Fruit fly (Drosophila melanogaster) whole organism, embryonic: Measurements from ENCODE around the gene usp.

Source experiments
- Blimp-1 ChIP-seq: fragments of 200-800 bp; sonication (Bioruptor generic); optimal IDR thresholded peaks from 3 replicates; lab custom pipeline; 2018; ENCODE audit warnings: missing biosample characterization, missing genetic modification characterization, mild to moderate bottlenecking, moderate library complexity, missing genetic modification reagents
- CG10366 ChIP-seq: fragments of 200-800 bp; sonication (Bioruptor generic); IDR thresholded peaks from 2 replicates; pipeline ENCODE4 v1.3.6; 2022; ENCODE audit warnings: missing biosample characterization, missing genetic modification characterization
- CG12071 ChIP-seq: fragments of 200-800 bp; sonication (Bioruptor generic); optimal IDR thresholded peaks from 3 replicates; lab custom pipeline; 2018; ENCODE audit warnings: missing biosample characterization, mild to moderate bottlenecking, missing genetic modification characterization
- CG1233 ChIP-seq: fragments of 200-800 bp; sonication (Bioruptor generic); optimal IDR thresholded peaks from 4 replicates; lab custom pipeline; 2018; ENCODE audit warnings: missing biosample characterization, mild to moderate bottlenecking, missing genetic modification characterization
- CG14014 ChIP-seq: fragments of 200-800 bp; sonication (Bioruptor generic); IDR thresholded peaks from 2 replicates; pipeline ENCODE4 v1.3.6; 2022; ENCODE audit warnings: missing biosample characterization, missing genetic modification characterization
- CG15601 ChIP-seq: fragments of 200-800 bp; sonication (Bioruptor generic); optimal IDR thresholded peaks from 3 replicates; lab custom pipeline; 2019; ENCODE audit warnings: missing biosample characterization, mild to moderate bottlenecking, missing genetic modification characterization, moderate library complexity
- CG17186 ChIP-seq: fragments of 200-800 bp; sonication (Bioruptor generic); optimal IDR thresholded peaks from 3 replicates; lab custom pipeline; 2017; ENCODE audit warnings: missing biosample characterization, missing genetic modification reagents, missing genetic modification characterization
- CG2120 ChIP-seq: fragments of 200-800 bp; sonication (Bioruptor generic); optimal IDR thresholded peaks from 3 replicates; lab custom pipeline; 2016; ENCODE audit warnings: missing biosample characterization, missing genetic modification characterization
- CG32767 ChIP-seq: fragments of 200-800 bp; sonication (Bioruptor generic); IDR thresholded peaks from 2 replicates; pipeline ENCODE4 v1.3.6; 2022; ENCODE audit warnings: missing biosample characterization, missing genetic modification characterization
- CG33213 ChIP-seq: fragments of 200-800 bp; sonication (Bioruptor generic); optimal IDR thresholded peaks from 3 replicates; lab custom pipeline; 2016; ENCODE audit warnings: missing biosample characterization, missing genetic modification characterization
- CG33557 ChIP-seq: fragments of 200-800 bp; sonication (Bioruptor generic); optimal IDR thresholded peaks from 2 replicates; lab custom pipeline; 2019; ENCODE audit warnings: missing biosample characterization, mild to moderate bottlenecking, missing genetic modification characterization, moderate library complexity
- CG43689 ChIP-seq: fragments of 200-800 bp; sonication (Bioruptor generic); IDR thresholded peaks from 2 replicates; pipeline ENCODE4 v1.3.6; 2022; ENCODE audit warnings: missing biosample characterization, missing genetic modification characterization
- CG6689 ChIP-seq: fragments of 200-800 bp; sonication (Bioruptor generic); IDR thresholded peaks from 2 replicates; pipeline ENCODE4 v1.3.6; 2022; ENCODE audit warnings: missing biosample characterization, missing genetic modification characterization
- CG6791 ChIP-seq: fragments of 200-800 bp; sonication (Bioruptor generic); IDR thresholded peaks from 3 replicates; pipeline ENCODE4 v1.3.6; 2022; ENCODE audit warnings: missing biosample characterization, missing genetic modification characterization; ENCODE audit not compliant: partially characterized antibody
- CG7745 ChIP-seq: fragments of 200-800 bp; sonication (Bioruptor generic); optimal IDR thresholded peaks from 2 replicates; lab custom pipeline; 2018; ENCODE audit warnings: missing biosample characterization, mild to moderate bottlenecking, missing genetic modification characterization, moderate library complexity
- CG9215 ChIP-seq: fragments of 200-800 bp; sonication (Bioruptor generic); IDR thresholded peaks from 2 replicates; pipeline ENCODE4 v1.3.6; 2022; ENCODE audit warnings: missing biosample characterization, missing genetic modification characterization
- CG9609 ChIP-seq: fragments of 200-800 bp; sonication (Bioruptor generic); optimal IDR thresholded peaks from 3 replicates; lab custom pipeline; 2016; ENCODE audit warnings: missing biosample characterization, missing genetic modification characterization
- CG9797 ChIP-seq: fragments of 200-800 bp; sonication (Bioruptor generic); optimal IDR thresholded peaks from 3 replicates; lab custom pipeline; 2018; ENCODE audit warnings: missing biosample characterization, mild to moderate bottlenecking, missing genetic modification characterization
- CG9817 ChIP-seq: fragments of 200-800 bp; sonication (Bioruptor generic); optimal IDR thresholded peaks from 2 replicates; lab custom pipeline; 2018; ENCODE audit warnings: missing biosample characterization, mild to moderate bottlenecking, missing genetic modification characterization, moderate library complexity
- CoRest ChIP-seq: fragments of 200-800 bp; sonication (Bioruptor generic); optimal IDR thresholded peaks from 3 replicates; lab custom pipeline; 2018; ENCODE audit warnings: missing biosample characterization, mild to moderate bottlenecking, missing genetic modification characterization, moderate library complexity
- Drgx ChIP-seq: fragments of 200-800 bp; sonication (Bioruptor generic); IDR thresholded peaks from 2 replicates; pipeline ENCODE4 v1.3.6; 2022; ENCODE audit warnings: missing biosample characterization, missing genetic modification characterization
- Ets65A ChIP-seq: fragments of 200-800 bp; sonication (Bioruptor generic); peaks from one replicate; lab custom pipeline; 2016; ENCODE audit warnings: missing biosample characterization, missing genetic modification characterization
- GATAe ChIP-seq: fragments of 200-800 bp; sonication (Bioruptor generic); conservative IDR thresholded peaks from 2 replicates; pipeline ENCODE4 v1.3.6; 2022; ENCODE audit warnings: missing biosample characterization, missing genetic modification characterization
- H2.0 ChIP-seq: fragments of 200-800 bp; sonication (Bioruptor generic); IDR thresholded peaks from 2 replicates; pipeline ENCODE4 v1.3.6; 2022; ENCODE audit warnings: missing biosample characterization, missing genetic modification characterization
- Hmr ChIP-seq: fragments of 200-800 bp; sonication (Bioruptor generic); optimal IDR thresholded peaks from 3 replicates; lab custom pipeline; 2017; ENCODE audit warnings: mild to moderate bottlenecking, missing biosample characterization, missing genetic modification reagents, missing genetic modification characterization
- Hr3 ChIP-seq: fragments of 200-800 bp; sonication (Bioruptor generic); optimal IDR thresholded peaks from 3 replicates; lab custom pipeline; 2016; ENCODE audit warnings: missing biosample characterization, missing genetic modification characterization
- Lhr ChIP-seq: fragments of 200-800 bp; sonication (Bioruptor generic); optimal IDR thresholded peaks from 3 replicates; lab custom pipeline; 2017; ENCODE audit warnings: mild to moderate bottlenecking, missing biosample characterization, missing genetic modification reagents, missing genetic modification characterization
- Nf-YC ChIP-seq: fragments of 200-800 bp; optimal IDR thresholded peaks from 3 replicates; lab custom pipeline; 2019; ENCODE audit warnings: missing biosample characterization, mild to moderate bottlenecking, missing genetic modification characterization, moderate library complexity
- PHDP ChIP-seq: fragments of 200-800 bp; sonication (Bioruptor generic); optimal IDR thresholded peaks from 3 replicates; lab custom pipeline; 2018; ENCODE audit warnings: missing biosample characterization, mild to moderate bottlenecking, missing genetic modification characterization, moderate library complexity
- Sox102F ChIP-seq: fragments of 200-800 bp; sonication (Bioruptor generic); optimal IDR thresholded peaks from 2 replicates; lab custom pipeline; 2018; ENCODE audit warnings: missing biosample characterization, mild to moderate bottlenecking, missing genetic modification characterization, moderate library complexity
- Tbp ChIP-seq: fragments of >200 bp; optimal IDR thresholded peaks from 2 replicates; lab custom pipeline; 2018; ENCODE audit warnings: missing biosample characterization, missing genetic modification characterization
- aop ChIP-seq: fragments of 200-800 bp; sonication (Bioruptor generic); IDR thresholded peaks from 2 replicates; pipeline ENCODE4 v1.3.6; 2022; ENCODE audit warnings: missing biosample characterization, missing genetic modification characterization
- ap ChIP-seq: fragments of 200-800 bp; sonication (Bioruptor generic); IDR thresholded peaks from 2 replicates; pipeline ENCODE4 v1.3.6; 2022; ENCODE audit warnings: missing biosample characterization, missing genetic modification characterization
- bsh ChIP-seq, 2 experiments: fragments of 200-800 bp; sonication (Bioruptor generic); optimal IDR thresholded peaks; 2 replicates each; lab custom pipeline; 2017 to 2018; ENCODE audit warnings: mild to moderate bottlenecking in 2 of 2, missing biosample characterization in 2 of 2, missing genetic modification characterization in 2 of 2, moderate library complexity in 1 of 2
- cg ChIP-seq: fragments of 200-800 bp; sonication (Bioruptor generic); optimal IDR thresholded peaks from 3 replicates; lab custom pipeline; 2019; ENCODE audit warnings: missing biosample characterization, mild to moderate bottlenecking, missing genetic modification characterization, moderate library complexity
- chif ChIP-seq, 2 experiments: fragments of 200-800 bp; sonication (Bioruptor generic); optimal IDR thresholded peaks; 3 replicates each; lab custom pipeline; 2016; ENCODE audit warnings: missing biosample characterization in 2 of 2, missing genetic modification characterization in 2 of 2
- dysf ChIP-seq: fragments of 200-800 bp; sonication (Bioruptor generic); IDR thresholded peaks from 3 replicates; pipeline ENCODE4 v1.3.6; 2022; ENCODE audit warnings: missing biosample characterization, missing genetic modification characterization
- gro ChIP-seq: fragments of 200-800 bp; sonication (Bioruptor generic); optimal IDR thresholded peaks from 2 replicates; lab custom pipeline; 2016; ENCODE audit warnings: missing biosample characterization, missing genetic modification characterization
- ham ChIP-seq: fragments of 200-800 bp; sonication (Bioruptor generic); IDR thresholded peaks from 2 replicates; pipeline ENCODE4 v1.3.6; 2022; ENCODE audit warnings: missing biosample characterization, missing genetic modification characterization
- klu ChIP-seq: fragments of 200-800 bp; sonication (Bioruptor generic); IDR thresholded peaks from 2 replicates; pipeline ENCODE4 v1.3.6; 2022; ENCODE audit warnings: missing biosample characterization, missing genetic modification characterization
- mam ChIP-seq: fragments of 200-800 bp; sonication (Bioruptor generic); optimal IDR thresholded peaks from 3 replicates; lab custom pipeline; 2016; ENCODE audit warnings: missing biosample characterization, missing genetic modification characterization
- nerfin-1 ChIP-seq: fragments of 200-800 bp; sonication (Bioruptor generic); optimal IDR thresholded peaks from 3 replicates; lab custom pipeline; 2019; ENCODE audit warnings: missing biosample characterization, mild to moderate bottlenecking, missing genetic modification characterization, moderate library complexity
- nerfin-2 ChIP-seq: fragments of 200-800 bp; sonication (Bioruptor generic); IDR thresholded peaks from 2 replicates; pipeline ENCODE4 v1.3.6; 2022; ENCODE audit warnings: missing biosample characterization, missing genetic modification characterization; ENCODE audit not compliant: partially characterized antibody
- org-1 ChIP-seq: fragments of 200-800 bp; sonication (Bioruptor generic); optimal IDR thresholded peaks from 2 replicates; lab custom pipeline; 2017; ENCODE audit warnings: missing biosample characterization, missing genetic modification characterization
- p53 ChIP-seq: fragments of 200-800 bp; sonication (Bioruptor generic); optimal IDR thresholded peaks from 2 replicates; lab custom pipeline; 2016; ENCODE audit warnings: missing biosample characterization, missing genetic modification characterization
- repo ChIP-seq: fragments of 200-800 bp; sonication (Bioruptor generic); optimal IDR thresholded peaks from 2 replicates; lab custom pipeline; 2016; ENCODE audit warnings: missing biosample characterization, missing genetic modification characterization
- schlank ChIP-seq: fragments of 200-800 bp; sonication (Bioruptor generic); optimal IDR thresholded peaks from 2 replicates; lab custom pipeline; 2018; ENCODE audit warnings: missing biosample characterization, mild to moderate bottlenecking, missing genetic modification characterization
- sd ChIP-seq: fragments of 200-800 bp; sonication (Bioruptor generic); optimal IDR thresholded peaks from 3 replicates; lab custom pipeline; 2018; ENCODE audit warnings: missing biosample characterization, mild to moderate bottlenecking, missing genetic modification characterization, moderate library complexity
- tgo ChIP-seq: fragments of 200-800 bp; sonication (Bioruptor generic); IDR thresholded peaks from 3 replicates; pipeline ENCODE4 v1.3.6; 2022; ENCODE audit warnings: missing biosample characterization, missing genetic modification characterization
- trem ChIP-seq: fragments of 200-800 bp; optimal IDR thresholded peaks from 3 replicates; lab custom pipeline; 2019; ENCODE audit warnings: missing biosample characterization, mild to moderate bottlenecking, missing genetic modification characterization, moderate library complexity
- zfh2 ChIP-seq: fragments of 200-800 bp; sonication (Bioruptor generic); optimal IDR thresholded peaks from 2 replicates; lab custom pipeline; 2016; ENCODE audit warnings: missing biosample characterization, missing genetic modification characterization

The usp gene

DNA sequence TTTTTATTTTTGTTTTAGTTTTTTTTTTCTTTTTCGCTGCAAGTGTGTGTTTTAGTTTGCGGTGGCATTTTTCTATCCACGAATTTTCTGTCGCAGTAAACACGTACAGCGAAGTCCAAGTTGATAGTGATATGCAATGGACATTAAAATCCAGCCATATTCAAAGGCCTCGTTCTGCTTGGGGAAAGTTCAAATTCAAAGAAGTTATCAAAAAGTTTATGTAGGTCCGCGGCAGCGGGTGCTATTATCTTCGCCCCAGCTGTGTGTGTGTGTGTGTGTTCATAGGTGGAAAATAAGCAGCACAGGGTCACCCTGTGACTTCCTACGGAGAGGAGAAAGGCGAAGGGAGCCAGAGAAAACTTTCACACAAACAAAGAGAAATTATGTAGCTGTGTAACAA lies 45.4 kb upstream of the usp start (continued):
- TF ChIP-seq Blimp-1 (GFP tag; lab: Kevin White, UChicago), result peak; percentile 49
- peak; percentile 9 for TF ChIP-seq repo
- TF ChIP-seq bsh (GFP tag; optimal IDR thresholded peaks at IDR 0.05; lab: Kevin White, UChicago), result peak; percentile 40 to 74
- TF ChIP-seq CG10366, result peak; percentile 78
- TF ChIP-seq CG9797 (GFP tag; lab: Kevin White, UChicago), result no peak
- no peak for TF ChIP-seq aop (GFP tag; lab: Robert Waterston, UW)
- peak; percentile 34 for TF ChIP-seq CG9609 (GFP tag; lab: Kevin White, UChicago)
- no peak for TF ChIP-seq nerfin-2 (GFP tag; lab: Robert Waterston, UW)
- TF ChIP-seq Tbp (GFP tag; lab: Kevin White, UChicago), result no peak
- TF ChIP-seq sd (tag; lab: Kevin White, UChicago), result no peak
- TF ChIP-seq ham (GFP tag; lab: Robert Waterston, UW), result no peak
- TF ChIP-seq CG17186 (GFP tag; lab: Kevin White, UChicago), result no peak
- peak; percentile 53; the same call in 1 of the 2 replicates for TF ChIP-seq CG32767 (GFP tag; lab: Robert Waterston, UW)
- peak; percentile 49; the same call in 1 of the 2 replicates for TF ChIP-seq CG14014
- peak; percentile 54 for TF ChIP-seq PHDP (tag; lab: Kevin White, UChicago)
- peak; percentile 54 for TF ChIP-seq org-1 (GFP tag; lab: Kevin White, UChicago)
- TF ChIP-seq CG15601, result peak; percentile 43
- peak; percentile 71 for TF ChIP-seq CG6689 (GFP tag; lab: Robert Waterston, UW)
- no peak for TF ChIP-seq CG7745 (tag; lab: Kevin White, UChicago)
- peak; percentile 42 to 46 for TF ChIP-seq chif (GFP tag; optimal IDR thresholded peaks at IDR 0.05; lab: Kevin White, UChicago)
- TF ChIP-seq Nf-YC (tag; lab: Kevin White, UChicago), result no peak
- no peak for TF ChIP-seq trem (tag; lab: Kevin White, UChicago)
- peak; percentile 54 for TF ChIP-seq Hmr (GFP tag; lab: Kevin White, UChicago)
- TF ChIP-seq CG33557 (GFP tag; lab: Kevin White, UChicago), result no peak
- TF ChIP-seq CoRest (tag; lab: Kevin White, UChicago), result peak; percentile 64
- peak; percentile 62 for TF ChIP-seq dysf
- TF ChIP-seq cg (GFP tag; lab: Kevin White, UChicago), result peak; percentile 44
- TF ChIP-seq nerfin-1, result no peak
- peak; percentile 61 for TF ChIP-seq CG12071
- peak; percentile 26 for TF ChIP-seq schlank (tag; lab: Kevin White, UChicago)
- TF ChIP-seq gro (GFP tag; lab: Kevin White, UChicago), result no peak
- TF ChIP-seq CG9215, result 0 out of 2 replicates have a peak, but pooled peaks have one; percentile 12
- peak; percentile 71 for TF ChIP-seq Sox102F
- peak; percentile 35 for TF ChIP-seq CG9817 (tag; lab: Kevin White, UChicago)
- TF ChIP-seq CG6791 (GFP tag; lab: Robert Waterston, UW), result no peak
- peak; percentile 7 for TF ChIP-seq CG1233 (GFP tag; lab: Kevin White, UChicago)
- 0 out of 2 replicates have a peak, but pooled peaks have one; percentile 39 for TF ChIP-seq klu (GFP tag; lab: Robert Waterston, UW)
- TF ChIP-seq p53 (GFP tag; lab: Kevin White, UChicago), result no peak
- peak; percentile 43 for TF ChIP-seq CG43689
- peak; percentile 91 for TF ChIP-seq Ets65A (GFP tag; lab: Kevin White, UChicago)
- TF ChIP-seq H2.0, result peak; percentile 76
- peak; percentile 57 for TF ChIP-seq Hr3 (GFP tag; lab: Kevin White, UChicago)
- peak; percentile 4 for TF ChIP-seq Lhr (GFP tag; lab: Kevin White, UChicago)
- TF ChIP-seq zfh2, result peak; percentile 6
- peak; percentile 37; the same call in 1 of the 3 replicates for TF ChIP-seq tgo (GFP tag; lab: Robert Waterston, UW)
- TF ChIP-seq GATAe, result no peak
- peak; percentile 41 for TF ChIP-seq mam (GFP tag; lab: Kevin White, UChicago)
- TF ChIP-seq CG2120 (GFP tag; lab: Kevin White, UChicago), result peak; percentile 42
- TF ChIP-seq ap (GFP tag; lab: Robert Waterston, UW), result peak; percentile 62
- peak; percentile 86 for TF ChIP-seq Drgx (GFP tag; lab: Robert Waterston, UW)
- TF ChIP-seq CG33213, result peak; percentile 28
